Worm (Caenorhabditis elegans) whole organism, mixed stage, embryonic: Measurements from ENCODE around the gene mut-7.

Experiments
- bed-3 ChIP-seq: fragments of 200-800 bp; sonication (Bioruptor generic); optimal IDR thresholded peaks from 3 replicates; lab custom pipeline; 2018; ENCODE audit warnings: mild to moderate bottlenecking, missing genetic modification characterization, moderate library complexity, missing compliant biosample characterization
- blmp-1 ChIP-seq: fragments of 150-350 bp; optimal IDR thresholded peaks from 2 replicates; lab custom pipeline; 2014; ENCODE audit warnings: missing biosample characterization, missing genetic modification characterization
- ceh-39 ChIP-seq: fragments of 150-350 bp; optimal IDR thresholded peaks from 2 replicates; lab custom pipeline; 2014; ENCODE audit warnings: missing biosample characterization, missing genetic modification characterization
- ceh-43 ChIP-seq: fragments of 200-800 bp; sonication (Bioruptor generic); optimal IDR thresholded peaks from 2 replicates; lab custom pipeline; 2018; ENCODE audit warnings: mild to moderate bottlenecking, missing genetic modification characterization, moderate library complexity, missing compliant biosample characterization
- ceh-83 ChIP-seq: fragments of 200-800 bp; sonication (Bioruptor generic); optimal IDR thresholded peaks from 2 replicates; lab custom pipeline; 2018; ENCODE audit warnings: mild to moderate bottlenecking, missing genetic modification characterization, missing compliant biosample characterization
- ces-1 ChIP-seq: fragments of 150-350 bp; optimal IDR thresholded peaks from 2 replicates; lab custom pipeline; 2014; ENCODE audit warnings: missing biosample characterization, missing genetic modification reagents, missing genetic modification characterization
- cnd-1 ChIP-seq: fragments of 200-800 bp; sonication (Bioruptor generic); optimal IDR thresholded peaks from 2 replicates; lab custom pipeline; 2018; ENCODE audit warnings: mild to moderate bottlenecking, missing genetic modification characterization, missing compliant biosample characterization
- drap-1 ChIP-seq: fragments of 200-800 bp; sonication (Bioruptor generic); optimal IDR thresholded peaks from 3 replicates; lab custom pipeline; 2018; ENCODE audit warnings: mild to moderate bottlenecking, missing genetic modification characterization, missing compliant biosample characterization
- elt-1 ChIP-seq: sonication (generic microtip); optimal IDR thresholded peaks from 2 replicates; lab custom pipeline; 2017; ENCODE audit warnings: missing genetic modification characterization, mild to moderate bottlenecking, missing compliant biosample characterization, antibody characterized with exemption, moderate library complexity, borderline replicate concordance; ENCODE audit not compliant: insufficient read depth
- elt-3 ChIP-seq: fragments of 150-350 bp; optimal IDR thresholded peaks from 2 replicates; lab custom pipeline; 2014; ENCODE audit warnings: missing biosample characterization, missing genetic modification characterization
- flh-1 ChIP-seq: fragments of 200-800 bp; sonication (Bioruptor generic); optimal IDR thresholded peaks from 2 replicates; lab custom pipeline; 2018; ENCODE audit warnings: mild to moderate bottlenecking, missing genetic modification characterization, moderate library complexity, missing compliant biosample characterization
- ham-2 ChIP-seq: fragments of 200-800 bp; sonication (Bioruptor generic); optimal IDR thresholded peaks from 2 replicates; lab custom pipeline; 2018; ENCODE audit warnings: mild to moderate bottlenecking, missing genetic modification characterization, missing compliant biosample characterization
- hlh-1 ChIP-seq: fragments of 150-350 bp; optimal IDR thresholded peaks from 2 replicates; lab custom pipeline; 2014; ENCODE audit warnings: missing biosample characterization, missing genetic modification reagents, missing genetic modification characterization
- lin-13 ChIP-seq: fragments of 150-350 bp; optimal IDR thresholded peaks from 2 replicates; lab custom pipeline; 2014; ENCODE audit warnings: missing biosample characterization, missing genetic modification characterization
- lin-32 ChIP-seq: fragments of 200-800 bp; sonication (Bioruptor generic); optimal IDR thresholded peaks from 2 replicates; lab custom pipeline; 2018; ENCODE audit warnings: mild to moderate bottlenecking, missing genetic modification characterization, missing compliant biosample characterization
- lsy-2 ChIP-seq: fragments of 150-350 bp; optimal IDR thresholded peaks from 2 replicates; lab custom pipeline; 2014; ENCODE audit warnings: missing biosample characterization, missing genetic modification characterization
- mep-1 ChIP-seq: fragments of 150-350 bp; optimal IDR thresholded peaks from 2 replicates; lab custom pipeline; 2017; ENCODE audit warnings: missing biosample characterization, missing genetic modification reagents, missing genetic modification characterization, inconsistent platforms
- mls-2 ChIP-seq: sonication (generic microtip); optimal IDR thresholded peaks from 2 replicates; lab custom pipeline; 2016; ENCODE audit warnings: mild to moderate bottlenecking, missing genetic modification characterization, moderate library complexity, missing compliant biosample characterization
- nhr-12 ChIP-seq: fragments of 150-350 bp; optimal IDR thresholded peaks from 2 replicates; lab custom pipeline; 2014; ENCODE audit warnings: missing biosample characterization, missing genetic modification characterization
- nhr-2 ChIP-seq: fragments of 150-350 bp; optimal IDR thresholded peaks from 2 replicates; lab custom pipeline; 2014; ENCODE audit warnings: missing biosample characterization, missing genetic modification characterization
- nhr-237 ChIP-seq: fragments of 150-350 bp; optimal IDR thresholded peaks from 2 replicates; lab custom pipeline; 2014; ENCODE audit warnings: missing biosample characterization, missing genetic modification characterization
- nhr-28 ChIP-seq: fragments of 150-350 bp; optimal IDR thresholded peaks from 2 replicates; lab custom pipeline; 2014; ENCODE audit warnings: missing biosample characterization, missing genetic modification characterization
- nhr-76 ChIP-seq: sonication (generic microtip); optimal IDR thresholded peaks from 2 replicates; lab custom pipeline; 2017; ENCODE audit warnings: missing biosample characterization, missing genetic modification characterization
- pha-4 ChIP-seq: fragments of 150-350 bp; optimal IDR thresholded peaks from 2 replicates; lab custom pipeline; 2018; ENCODE audit warnings: missing biosample characterization, missing genetic modification reagents, missing genetic modification characterization
- snpc-4 ChIP-seq: fragments of 150-350 bp; optimal IDR thresholded peaks from 2 replicates; lab custom pipeline; 2014; ENCODE audit warnings: missing biosample characterization, missing genetic modification characterization
- sptf-1 ChIP-seq: sonication (generic microtip); optimal IDR thresholded peaks from 2 replicates; lab custom pipeline; 2017; ENCODE audit warnings: mild to moderate bottlenecking, missing genetic modification characterization, moderate library complexity, missing compliant biosample characterization
- tbx-8 ChIP-seq: fragments of 200-800 bp; sonication (Bioruptor generic); optimal IDR thresholded peaks from 2 replicates; lab custom pipeline; 2018; ENCODE audit warnings: mild to moderate bottlenecking, missing genetic modification characterization, moderate library complexity, missing compliant biosample characterization
- unc-120 ChIP-seq: sonication (generic microtip); optimal IDR thresholded peaks from 2 replicates; lab custom pipeline; 2017; ENCODE audit warnings: missing genetic modification characterization, missing compliant biosample characterization; ENCODE audit not compliant: poor library complexity, severe bottlenecking
- unc-39 ChIP-seq: fragments of 150-350 bp; optimal IDR thresholded peaks from 2 replicates; lab custom pipeline; 2014; ENCODE audit warnings: missing biosample characterization, missing genetic modification characterization
- unc-62 ChIP-seq: fragments of 150-350 bp; optimal IDR thresholded peaks from 2 replicates; lab custom pipeline; 2014; ENCODE audit warnings: missing biosample characterization, missing genetic modification reagents, missing genetic modification characterization
- zip-8 ChIP-seq: fragments of 150-350 bp; optimal IDR thresholded peaks from 2 replicates; lab custom pipeline; 2014; ENCODE audit warnings: missing biosample characterization, missing genetic modification characterization
- ztf-11 ChIP-seq: fragments of 150-350 bp; optimal IDR thresholded peaks from 2 replicates; lab custom pipeline; 2014; ENCODE audit warnings: missing biosample characterization, missing genetic modification characterization

Gene mut-7

ce11 chrIII:9511055-9511520, 31.1 kb downstream of the mut-7 start, which contains the start of gene F55H2.5:
Gene F55H2.5 (plus strand): TSS chrIII:9511470.
- TF ChIP-seq lin-32 (GFP tag; lab: Kevin White, UChicago) (no peak), flh-1 (GFP tag; lab: Kevin White, UChicago) (no peak), nhr-76 (tag; lab: Kevin White, UChicago) (no peak), nhr-28 (no peak), unc-39 (tag; lab: Kevin White, UChicago) (no peak), bed-3 (no peak), nhr-12 (no peak), nhr-237 (tag; lab: Kevin White, UChicago) (no peak), zip-8 (tag; lab: Kevin White, UChicago) (no peak)

ce11 chrIII:9509764-9510370, 32.3 kb downstream of the mut-7 start:
- TF ChIP-seq ces-1 (GFP tag; lab: Kevin White, UChicago), result peak; percentile 94
- TF ChIP-seq unc-120 (tag; lab: Kevin White, UChicago), result peak; percentile 23
- peak; percentile 45 for TF ChIP-seq unc-62
- no peak for TF ChIP-seq hlh-1 (tag; lab: Kevin White, UChicago)
- no peak for TF ChIP-seq pha-4

- TF ChIP-seq unc-39 (tag; lab: Kevin White, UChicago) (no peak), lsy-2 (peak; percentile 38), drap-1 (GFP tag; lab: Kevin White, UChicago) (no peak), unc-62 (peak; percentile 38), nhr-237 (tag; lab: Kevin White, UChicago) (peak; percentile 19), ces-1 (GFP tag; lab: Kevin White, UChicago) (peak; percentile 6), elt-3 (tag; lab: Kevin White, UChicago) (no peak), mep-1 (tag; lab: Kevin White, UChicago) (peak; percentile 71)
Measured at ce11 chrIII:9507799-9508198, 34.4 kb downstream of the mut-7 start, which contains the start of gene vha-14. Gene vha-14 (plus strand): TSS chrIII:9508100.

DNA sequence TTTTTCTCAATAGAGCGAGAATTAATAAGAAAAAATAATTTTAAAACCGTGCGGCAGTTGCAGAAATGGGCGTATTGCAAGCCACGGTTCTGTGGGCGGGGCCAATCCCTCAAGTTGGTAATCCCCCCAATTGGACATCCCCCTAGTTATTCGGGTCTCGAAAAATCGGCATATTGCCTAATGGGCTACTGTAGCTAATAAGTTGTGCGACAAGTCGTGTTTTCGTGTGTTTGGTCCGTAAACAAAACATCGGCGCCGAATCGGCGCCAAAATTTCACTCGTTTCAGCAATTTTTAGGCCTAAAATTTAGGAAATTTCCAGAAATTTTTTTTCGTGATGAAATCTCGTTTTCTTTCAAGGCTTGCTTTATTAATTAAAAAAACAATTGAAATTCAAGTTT, 37.8 kb downstream of the mut-7 start:
- TF ChIP-seq pha-4 (no peak), tbx-8 (GFP tag; lab: Kevin White, UChicago) (no peak), mep-1 (tag; lab: Kevin White, UChicago) (no peak), nhr-237 (tag; lab: Kevin White, UChicago) (no peak), snpc-4 (tag; lab: Kevin White, UChicago) (no peak), ham-2 (GFP tag; lab: Kevin White, UChicago) (no peak), nhr-2 (tag; lab: Kevin White, UChicago) (no peak), ztf-11 (no peak), ceh-83 (GFP tag; lab: Kevin White, UChicago) (no peak), ceh-43 (no peak), nhr-12 (no peak), zip-8 (tag; lab: Kevin White, UChicago) (no peak), ceh-39 (no peak)
- TF ChIP-seq, all 35 proteins: peak for 0

DNA sequence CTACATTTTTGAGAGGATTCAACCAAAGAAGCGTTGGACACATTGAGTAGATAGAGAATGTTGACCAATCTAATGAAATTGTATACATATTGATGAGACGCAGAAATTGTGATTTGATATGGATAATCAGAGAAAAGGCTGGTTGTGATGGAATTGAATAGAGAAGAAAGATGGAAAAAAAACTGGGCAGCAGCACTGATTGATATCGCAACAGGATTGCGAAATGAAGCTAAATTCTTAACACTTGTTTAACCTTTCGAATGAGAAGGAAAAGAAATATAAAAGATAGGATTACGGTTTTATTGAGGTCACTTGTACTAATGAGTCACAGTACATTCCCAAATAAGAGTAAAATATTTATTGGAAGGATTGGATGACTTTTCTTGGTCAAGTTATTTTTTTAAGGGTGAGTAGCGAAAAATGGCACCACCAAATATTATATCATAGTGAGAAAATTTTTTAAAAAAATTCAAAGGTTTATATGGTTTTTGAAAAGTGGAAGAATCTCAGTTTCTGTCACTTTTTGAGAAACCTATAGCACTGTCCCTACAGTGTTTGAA, 39.9 kb downstream of the mut-7 start:
- TF ChIP-seq pha-4, result no peak
- no peak for TF ChIP-seq nhr-237 (tag; lab: Kevin White, UChicago)
- no peak for TF ChIP-seq mep-1 (tag; lab: Kevin White, UChicago)
- no peak for TF ChIP-seq hlh-1 (tag; lab: Kevin White, UChicago)
- no peak for TF ChIP-seq nhr-2 (tag; lab: Kevin White, UChicago)
- no peak for TF ChIP-seq ztf-11
- no peak for TF ChIP-seq nhr-12
- TF ChIP-seq ceh-83 (GFP tag; lab: Kevin White, UChicago), result no peak
- no peak for TF ChIP-seq bed-3
- TF ChIP-seq ceh-39, result no peak
- no peak for TF ChIP-seq lin-32 (GFP tag; lab: Kevin White, UChicago)

- TF ChIP-seq drap-1 (GFP tag; lab: Kevin White, UChicago) (no peak), ceh-39 (no peak), lin-13 (tag; lab: Kevin White, UChicago) (no peak), ztf-11 (no peak), mls-2 (tag; lab: Kevin White, UChicago) (no peak), blmp-1 (tag; lab: Kevin White, UChicago) (no peak), bed-3 (no peak), zip-8 (tag; lab: Kevin White, UChicago) (no peak), elt-3 (tag; lab: Kevin White, UChicago) (no peak), unc-39 (tag; lab: Kevin White, UChicago) (no peak), snpc-4 (tag; lab: Kevin White, UChicago) (no peak), nhr-76 (tag; lab: Kevin White, UChicago) (no peak), flh-1 (GFP tag; lab: Kevin White, UChicago) (no peak), cnd-1 (tag; lab: Kevin White, UChicago) (no peak), elt-1 (tag; lab: Kevin White, UChicago) (no peak), mep-1 (tag; lab: Kevin White, UChicago) (no peak), nhr-2 (tag; lab: Kevin White, UChicago) (no peak), sptf-1 (tag; lab: Kevin White, UChicago) (no peak)
- TF ChIP-seq, all 35 proteins: peak for 0
Measured at ce11 chrIII:9501072-9501471, 41.1 kb downstream of the mut-7 start.
